Fruit fly (Drosophila melanogaster) whole organism, prepupa: Measurements from ENCODE around the gene Ser12.

Experiments used
- Blimp-1 ChIP-seq: fragments of 200-800 bp; sonication (Bioruptor generic); optimal IDR thresholded peaks from 3 replicates; lab custom pipeline; 2017; ENCODE audit warnings: missing biosample characterization, missing genetic modification characterization, mild to moderate bottlenecking, moderate library complexity, missing genetic modification reagents
- CG3919 ChIP-seq: fragments of 200-800 bp; sonication (Bioruptor generic); optimal IDR thresholded peaks from 3 replicates; lab custom pipeline; 2016; ENCODE audit warnings: missing biosample characterization, missing genetic modification characterization
- CG6792 ChIP-seq: fragments of 200-800 bp; sonication (Bioruptor generic); optimal IDR thresholded peaks from 3 replicates; lab custom pipeline; 2016; ENCODE audit warnings: missing biosample characterization, missing genetic modification characterization
- CG9139 ChIP-seq: fragments of 200-800 bp; sonication (Bioruptor generic); optimal IDR thresholded peaks from 3 replicates; lab custom pipeline; 2017; ENCODE audit warnings: missing biosample characterization, mild to moderate bottlenecking, missing genetic modification characterization
- Hr39 ChIP-seq: fragments of 200-800 bp; sonication (Bioruptor generic); optimal IDR thresholded peaks from 2 replicates; lab custom pipeline; 2016; ENCODE audit warnings: missing biosample characterization, missing genetic modification characterization
- Met ChIP-seq: fragments of 200-800 bp; sonication (Bioruptor generic); optimal IDR thresholded peaks from 3 replicates; lab custom pipeline; 2016; ENCODE audit warnings: missing biosample characterization, missing genetic modification characterization
- Sox102F ChIP-seq: fragments of 200-800 bp; sonication (Bioruptor generic); optimal IDR thresholded peaks from 2 replicates; lab custom pipeline; 2016; ENCODE audit warnings: missing biosample characterization, mild to moderate bottlenecking, missing genetic modification characterization
- Sox15 ChIP-seq: fragments of 200-800 bp; sonication (Bioruptor generic); optimal IDR thresholded peaks from 3 replicates; lab custom pipeline; 2016; ENCODE audit warnings: missing biosample characterization, missing genetic modification characterization
- cyc ChIP-seq: fragments of 200-800 bp; sonication (Bioruptor generic); optimal IDR thresholded peaks from 3 replicates; lab custom pipeline; 2016; ENCODE audit warnings: missing biosample characterization, missing genetic modification characterization
- dsx ChIP-seq: fragments of 200-800 bp; optimal IDR thresholded peaks from 3 replicates; lab custom pipeline; 2019; ENCODE audit warnings: missing biosample characterization, mild to moderate bottlenecking, missing genetic modification characterization, moderate library complexity; ENCODE audit not compliant: poor library complexity, severe bottlenecking

- TF ChIP-seq cyc (GFP tag; lab: Kevin White, UChicago) (no peak), CG6792 (GFP tag; lab: Kevin White, UChicago) (no peak), Sox15 (GFP tag; lab: Kevin White, UChicago) (no peak), CG9139 (GFP tag; lab: Kevin White, UChicago) (no peak), CG3919 (GFP tag; lab: Kevin White, UChicago) (no peak), Blimp-1 (GFP tag; lab: Kevin White, UChicago) (no peak), Hr39 (GFP tag; lab: Kevin White, UChicago) (no peak), dsx (GFP tag; lab: Kevin White, UChicago) (no peak), Sox102F (GFP tag; lab: Kevin White, UChicago) (no peak), Met (no peak)
These were observed 30.3 kb downstream of the Ser12 start, which contains the start of gene papi for dm6 chr2L:2220573-2221332.
